Fruit fly (Drosophila melanogaster): Measurements from ENCODE around the gene cona.
A peak's percentile ranks its signal among the peaks of the same experiment; 100 is the strongest.

The cona gene

DNA sequence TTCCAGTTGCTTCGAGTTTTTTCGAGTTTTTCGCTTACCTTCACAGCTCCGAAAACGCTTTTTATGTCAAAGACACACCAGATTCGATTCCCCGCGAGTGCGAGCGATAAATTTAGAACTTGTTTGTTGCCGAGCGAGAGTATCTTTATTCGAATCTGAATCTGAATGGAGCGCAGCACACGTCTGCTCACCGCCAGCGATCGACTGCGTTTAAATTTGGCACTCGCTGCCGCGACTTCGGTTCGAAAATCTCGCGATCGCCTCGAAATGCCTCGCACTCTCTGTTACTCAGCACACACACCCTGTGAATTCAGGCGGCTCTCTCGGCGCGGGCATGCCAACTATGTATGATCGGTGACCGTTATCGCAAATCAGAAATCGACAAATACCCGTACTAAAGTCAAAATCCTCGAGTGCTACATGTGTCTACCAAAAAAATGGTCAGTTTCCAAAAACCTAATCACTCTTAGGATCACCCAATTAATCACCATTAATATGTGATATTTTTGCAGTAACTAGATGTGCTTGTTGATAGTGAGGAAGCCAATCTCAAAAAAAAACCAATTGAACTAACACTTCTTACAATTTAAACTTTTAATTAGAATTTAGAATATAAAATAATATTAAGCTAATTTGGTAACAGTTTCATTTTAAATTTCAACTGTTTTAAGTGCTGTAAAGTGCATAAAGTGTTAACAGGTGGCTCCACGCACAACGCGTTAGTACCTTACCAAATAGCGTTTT is 13.5 kb downstream of the cona start, which contains the start of gene Vha100-2 (continued):
- TF ChIP-seq MTF-1 (GFP tag; optimal IDR thresholded peaks at IDR 0.05; ENCODE audit: borderline replicate concordance) (peak; percentile 27), tio (GFP tag; optimal IDR thresholded peaks at IDR 0.05) (no peak), her (GFP tag; optimal IDR thresholded peaks at IDR 0.05) (peak; percentile 52), CG10267 (tag; optimal IDR thresholded peaks at IDR 0.05) (peak; percentile 97), ab (GFP tag; optimal IDR thresholded peaks at IDR 0.05) (no peak), CG15601 (tag; optimal IDR thresholded peaks at IDR 0.05) (peak; percentile 0), ci (GFP tag; IDR thresholded peaks at IDR 0.05) (peak; percentile 83), Drgx (GFP tag; IDR thresholded peaks at IDR 0.05) (peak; percentile 67), crp (GFP tag; optimal IDR thresholded peaks at IDR 0.05) (peak in 1 of 2 experiments; percentile 79), CG12744 (GFP tag; optimal IDR thresholded peaks at IDR 0.05) (no peak), CG6683 (GFP tag; optimal IDR thresholded peaks at IDR 0.05) (no peak), fru (optimal IDR thresholded peaks at IDR 0.05) (no peak), CG10209 (GFP tag; optimal IDR thresholded peaks at IDR 0.05) (no peak), Taf1 (GFP tag; IDR thresholded peaks at IDR 0.05) (no peak), Eip74EF (GFP tag; optimal IDR thresholded peaks at IDR 0.05) (no peak), crc (GFP tag; optimal IDR thresholded peaks at IDR 0.05) (no peak), CG1024 (GFP tag; IDR thresholded peaks at IDR 0.05) (peak; percentile 13; the same call in 1 of the 2 replicates), CG1603 (tag; optimal IDR thresholded peaks at IDR 0.05) (peak; percentile 67), CG9876 (GFP tag; optimal IDR thresholded peaks at IDR 0.05) (no peak), Dek (tag; optimal IDR thresholded peaks at IDR 0.05) (peak; percentile 18), CoRest (tag; optimal IDR thresholded peaks at IDR 0.05) (peak; percentile 63), CG9727 (GFP tag; optimal IDR thresholded peaks at IDR 0.05) (peak; percentile 16), p53 (GFP tag; optimal IDR thresholded peaks at IDR 0.05) (no peak), CG11695 (GFP tag; IDR thresholded peaks at IDR 0.05) (peak; percentile 48; the same call in 1 of the 3 replicates), CG33557 (GFP tag; optimal IDR thresholded peaks at IDR 0.05) (no peak), pho (GFP tag; optimal IDR thresholded peaks at IDR 0.05) (no peak), CG3995 (GFP tag; optimal IDR thresholded peaks at IDR 0.05) (peak; percentile 90), CG14441 (GFP tag; IDR thresholded peaks at IDR 0.05) (peak; percentile 65), pzg (GFP tag; optimal IDR thresholded peaks at IDR 0.05) (peak; percentile 88), zen (tag; optimal IDR thresholded peaks at IDR 0.05) (no peak), Hr39 (optimal IDR thresholded peaks at IDR 0.05) (no peak), fd3F (GFP tag; optimal IDR thresholded peaks at IDR 0.05) (no peak), E2f2 (GFP tag; IDR thresholded peaks at IDR 0.05) (peak; percentile 67), lmd (GFP tag; IDR thresholded peaks at IDR 0.05) (no peak; the same call in 1 of the 2 replicates), ase (GFP tag; IDR thresholded peaks at IDR 0.05) (no peak; the same call in 2 of the 3 replicates), CG4854 (GFP tag; optimal IDR thresholded peaks at IDR 0.05) (no peak), br (optimal IDR thresholded peaks at IDR 0.05) (no peak), CG8290 (GFP tag; optimal IDR thresholded peaks at IDR 0.05) (no peak), CG8290 (tag; optimal IDR thresholded peaks at IDR 0.05) (peak in 1 of 2 experiments; percentile 85), PHDP (tag; optimal IDR thresholded peaks at IDR 0.05) (peak; percentile 33), chinmo (GFP tag; IDR thresholded peaks at IDR 0.05; ENCODE audit: partially characterized antibody) (peak; percentile 72; the same call in 2 of the 4 replicates), maf-S (GFP tag; optimal IDR thresholded peaks at IDR 0.05) (no peak), CG9215 (GFP tag; IDR thresholded peaks at IDR 0.05) (peak; percentile 34; the same call in 1 of the 2 replicates), bsh (GFP tag; optimal IDR thresholded peaks at IDR 0.05) (peak in 1 of 2 experiments; percentile 4), CrebB (tag; optimal IDR thresholded peaks at IDR 0.05) (peak; percentile 30), CG14050 (GFP tag; IDR thresholded peaks at IDR 0.05) (no peak), Rx (GFP tag; IDR thresholded peaks at IDR 0.05) (no peak), CG2875 (GFP tag; optimal IDR thresholded peaks at IDR 0.05) (no peak), Blimp-1 (GFP tag; optimal IDR thresholded peaks at IDR 0.05) (peak; percentile 7), sr (GFP tag; IDR thresholded peaks at IDR 0.05) (peak; percentile 29; the same call in 1 of the 3 replicates)
